Fruit fly (Drosophila melanogaster) whole organism, embryonic: ENCODE data around the gene CG34135.

Experiments
- Aef1 ChIP-seq: fragments of 200-800 bp; sonication (Bioruptor generic); IDR thresholded peaks from 3 replicates; pipeline ENCODE4 v1.3.6; 2022; ENCODE audit warnings: missing biosample characterization, missing genetic modification characterization
- Atf3 ChIP-seq: fragments of 200-800 bp; sonication (Bioruptor generic); optimal IDR thresholded peaks from 3 replicates; lab custom pipeline; 2016; ENCODE audit warnings: missing biosample characterization, missing genetic modification characterization
- Awh ChIP-seq: fragments of 200-800 bp; sonication (Bioruptor generic); IDR thresholded peaks from 2 replicates; pipeline ENCODE4, ENCODE4 v1.3.6; 2022; ENCODE audit warnings: missing biosample characterization, missing genetic modification characterization
- B-H2 ChIP-seq: fragments of 200-800 bp; sonication (Bioruptor generic); optimal IDR thresholded peaks from 2 replicates; lab custom pipeline; 2018; ENCODE audit warnings: missing biosample characterization, mild to moderate bottlenecking, missing genetic modification characterization
- Blimp-1 ChIP-seq: fragments of 200-800 bp; sonication (Bioruptor generic); optimal IDR thresholded peaks from 3 replicates; lab custom pipeline; 2018; ENCODE audit warnings: missing biosample characterization, missing genetic modification characterization, mild to moderate bottlenecking, moderate library complexity, missing genetic modification reagents
- CG10321 ChIP-seq: fragments of 200-800 bp; sonication (Bioruptor generic); IDR thresholded peaks from 2 replicates; pipeline ENCODE4 v1.3.6; 2022; ENCODE audit warnings: missing biosample characterization, missing genetic modification characterization
- CG10543 ChIP-seq: fragments of 200-800 bp; sonication (Bioruptor generic); optimal IDR thresholded peaks from 3 replicates; lab custom pipeline; 2017; ENCODE audit warnings: missing biosample characterization, mild to moderate bottlenecking, missing genetic modification characterization, moderate library complexity
- CG11560 ChIP-seq: fragments of 200-800 bp; sonication (Bioruptor generic); IDR thresholded peaks from 3 replicates; pipeline ENCODE4 v1.3.6; 2022; ENCODE audit warnings: missing biosample characterization, missing genetic modification characterization
- CG15011 ChIP-seq: fragments of 200-800 bp; sonication (Bioruptor generic); optimal IDR thresholded peaks from 3 replicates; lab custom pipeline; 2018; ENCODE audit warnings: missing biosample characterization, mild to moderate bottlenecking, missing genetic modification characterization
- CG15073 ChIP-seq: fragments of 200-800 bp; sonication (Bioruptor generic); optimal IDR thresholded peaks from 2 replicates; lab custom pipeline; 2016; ENCODE audit warnings: missing biosample characterization, missing genetic modification characterization
- CG15696 ChIP-seq: fragments of 200-800 bp; sonication (Bioruptor generic); optimal IDR thresholded peaks from 2 replicates; lab custom pipeline; 2019; ENCODE audit warnings: missing biosample characterization, mild to moderate bottlenecking, missing genetic modification characterization, moderate library complexity
- CG1602 ChIP-seq: fragments of 200-800 bp; sonication (Bioruptor generic); optimal IDR thresholded peaks from 3 replicates; lab custom pipeline; 2016; ENCODE audit warnings: missing biosample characterization, missing genetic modification characterization
- CG1603 ChIP-seq: fragments of 200-800 bp; sonication (Bioruptor generic); optimal IDR thresholded peaks from 2 replicates; lab custom pipeline; 2019; ENCODE audit warnings: missing biosample characterization, mild to moderate bottlenecking, missing genetic modification characterization, moderate library complexity
- CG1647 ChIP-seq: fragments of 200-800 bp; sonication (Bioruptor generic); optimal IDR thresholded peaks from 3 replicates; lab custom pipeline; 2016; ENCODE audit warnings: missing biosample characterization, missing genetic modification characterization
- CG18619 ChIP-seq: fragments of 200-800 bp; sonication (Bioruptor generic); optimal IDR thresholded peaks from 3 replicates; lab custom pipeline; 2017; ENCODE audit warnings: missing biosample characterization, mild to moderate bottlenecking, missing genetic modification characterization
- CG32767 ChIP-seq: fragments of 200-800 bp; sonication (Bioruptor generic); IDR thresholded peaks from 2 replicates; pipeline ENCODE4 v1.3.6; 2022; ENCODE audit warnings: missing biosample characterization, missing genetic modification characterization
- CG33557 ChIP-seq: fragments of 200-800 bp; sonication (Bioruptor generic); optimal IDR thresholded peaks from 2 replicates; lab custom pipeline; 2019; ENCODE audit warnings: missing biosample characterization, mild to moderate bottlenecking, missing genetic modification characterization, moderate library complexity
- CG34224 ChIP-seq: fragments of 200-800 bp; sonication (Bioruptor generic); IDR thresholded peaks from 3 replicates; pipeline ENCODE4 v1.3.6; 2022; ENCODE audit warnings: missing biosample characterization, missing genetic modification characterization; ENCODE audit not compliant: partially characterized antibody
- CG3995 ChIP-seq: fragments of 200-800 bp; sonication (Bioruptor generic); optimal IDR thresholded peaks from 3 replicates; lab custom pipeline; 2016; ENCODE audit warnings: missing biosample characterization, missing genetic modification characterization
- CG4282 ChIP-seq: fragments of 200-800 bp; sonication (Bioruptor generic); optimal IDR thresholded peaks from 2 replicates; lab custom pipeline; 2016; ENCODE audit warnings: missing biosample characterization, missing genetic modification characterization
- CG4424 ChIP-seq: fragments of 200-800 bp; sonication (Bioruptor generic); optimal IDR thresholded peaks from 3 replicates; lab custom pipeline; 2016; ENCODE audit warnings: missing biosample characterization, missing genetic modification characterization
- CG6683 ChIP-seq: fragments of 200-800 bp; sonication (Bioruptor generic); optimal IDR thresholded peaks from 2 replicates; lab custom pipeline; 2017; ENCODE audit warnings: missing biosample characterization, mild to moderate bottlenecking, missing genetic modification characterization, missing genetic modification reagents
- CG8089 ChIP-seq: fragments of 200-800 bp; sonication (Bioruptor generic); optimal IDR thresholded peaks from 3 replicates; lab custom pipeline; 2016; ENCODE audit warnings: missing biosample characterization, missing genetic modification characterization
- CTCF ChIP-seq: fragments of 200-800 bp; sonication (Bioruptor generic); optimal IDR thresholded peaks from 2 replicates; lab custom pipeline; 2017; ENCODE audit warnings: missing biosample characterization, mild to moderate bottlenecking, missing genetic modification characterization, moderate library complexity
- D ChIP-seq, 2 experiments: fragments of 200-800 bp in 1 of 2; fragments of >200 bp in 1 of 2; sonication (Bioruptor generic) in 1 of 2; optimal IDR thresholded peaks; 2 replicates in 1 of 2; 3 replicates in 1 of 2; lab custom pipeline; 2017; ENCODE audit warnings: mild to moderate bottlenecking in 1 of 2, missing biosample characterization in 1 of 2, missing genetic modification characterization in 1 of 2, missing genetic modification reagents in 1 of 2
- Dbx ChIP-seq: fragments of 200-800 bp; sonication (Bioruptor generic); IDR thresholded peaks from 3 replicates; pipeline ENCODE4 v1.3.6; 2022; ENCODE audit warnings: missing biosample characterization, missing genetic modification characterization
- Deaf1 ChIP-seq: fragments of 200-800 bp; optimal IDR thresholded peaks from 3 replicates; lab custom pipeline; 2019; ENCODE audit warnings: missing biosample characterization, mild to moderate bottlenecking, missing genetic modification characterization, moderate library complexity
- Hmx ChIP-seq: fragments of 200-800 bp; sonication (Bioruptor generic); optimal IDR thresholded peaks from 2 replicates; lab custom pipeline; 2016; ENCODE audit warnings: missing biosample characterization, missing genetic modification characterization
- MTF-1 ChIP-seq: fragments of 200-800 bp; sonication (Bioruptor generic); optimal IDR thresholded peaks from 2 replicates; lab custom pipeline; 2018; ENCODE audit warnings: missing biosample characterization, mild to moderate bottlenecking, missing genetic modification characterization, borderline replicate concordance
- Mrtf ChIP-seq: fragments of 200-800 bp; sonication (Bioruptor generic); IDR thresholded peaks from 3 replicates; pipeline ENCODE4 v1.3.6; 2022; ENCODE audit warnings: missing biosample characterization, missing genetic modification characterization
- NC2β ChIP-seq: fragments of 200-800 bp; sonication (Bioruptor generic); optimal IDR thresholded peaks from 2 replicates; lab custom pipeline; 2016; ENCODE audit warnings: missing biosample characterization, missing genetic modification characterization
- NK7.1 ChIP-seq: fragments of 200-800 bp; sonication (Bioruptor generic); optimal IDR thresholded peaks from 3 replicates; lab custom pipeline; 2016; ENCODE audit warnings: missing biosample characterization, missing genetic modification characterization
- Neu2 ChIP-seq: fragments of 200-800 bp; sonication (Bioruptor generic); optimal IDR thresholded peaks from 3 replicates; lab custom pipeline; 2016; ENCODE audit warnings: missing biosample characterization, missing genetic modification characterization, borderline replicate concordance
- Oli ChIP-seq: fragments of 200-800 bp; sonication (Bioruptor generic); optimal IDR thresholded peaks from 2 replicates; lab custom pipeline; 2018; ENCODE audit warnings: missing biosample characterization, mild to moderate bottlenecking, missing genetic modification characterization, moderate library complexity
- Sox100B ChIP-seq: fragments of 200-800 bp; sonication (Bioruptor generic); optimal IDR thresholded peaks from 3 replicates; lab custom pipeline; 2018; ENCODE audit warnings: missing biosample characterization, mild to moderate bottlenecking, missing genetic modification characterization
- Stat92E ChIP-seq, 3 experiments: fragments of >200 bp in 2 of 3; fragments of 200-800 bp in 1 of 3; sonication (Bioruptor generic) in 1 of 3; optimal IDR thresholded peaks; 2 replicates each; lab custom pipeline; 2017 to 2019; ENCODE audit warnings: missing biosample characterization in 3 of 3, missing genetic modification characterization in 3 of 3, mild to moderate bottlenecking in 1 of 3, moderate library complexity in 1 of 3
- TFAM ChIP-seq: fragments of 200-800 bp; sonication (Bioruptor generic); optimal IDR thresholded peaks from 2 replicates; lab custom pipeline; 2017; ENCODE audit warnings: missing biosample characterization, missing genetic modification characterization, inconsistent platforms
- bsh ChIP-seq, 2 experiments: fragments of 200-800 bp; sonication (Bioruptor generic); optimal IDR thresholded peaks; 2 replicates each; lab custom pipeline; 2017 to 2018; ENCODE audit warnings: mild to moderate bottlenecking in 2 of 2, missing biosample characterization in 2 of 2, missing genetic modification characterization in 2 of 2, moderate library complexity in 1 of 2
- chinmo ChIP-seq: fragments of 200-800 bp; sonication (Bioruptor generic); IDR thresholded peaks from 4 replicates; pipeline ENCODE4 v1.3.6; 2022; ENCODE audit warnings: missing biosample characterization, missing genetic modification characterization; ENCODE audit not compliant: partially characterized antibody
- chm ChIP-seq: fragments of 200-800 bp; sonication (Bioruptor generic); IDR thresholded peaks from 2 replicates; pipeline ENCODE4 v1.3.6; 2022; ENCODE audit warnings: missing biosample characterization, missing genetic modification characterization
- jing ChIP-seq: fragments of 200-800 bp; sonication (Bioruptor generic); optimal IDR thresholded peaks from 2 replicates; lab custom pipeline; 2018; ENCODE audit warnings: missing biosample characterization, mild to moderate bottlenecking, missing genetic modification characterization
- onecut ChIP-seq: fragments of 200-800 bp; sonication (Bioruptor generic); IDR thresholded peaks from 2 replicates; pipeline ENCODE4 v1.3.6; 2022; ENCODE audit warnings: missing biosample characterization, missing genetic modification characterization
- org-1 ChIP-seq: fragments of 200-800 bp; sonication (Bioruptor generic); optimal IDR thresholded peaks from 2 replicates; lab custom pipeline; 2017; ENCODE audit warnings: missing biosample characterization, missing genetic modification characterization
- rib ChIP-seq: fragments of 200-800 bp; sonication (Bioruptor generic); IDR thresholded peaks from 2 replicates; pipeline ENCODE4 v1.3.6; 2022; ENCODE audit warnings: missing biosample characterization, missing genetic modification characterization
- row ChIP-seq: fragments of 200-800 bp; sonication (Bioruptor generic); IDR thresholded peaks from 3 replicates; pipeline ENCODE4 v1.3.6; 2022; ENCODE audit warnings: missing biosample characterization, missing genetic modification characterization
- run ChIP-seq: fragments of 200-800 bp; sonication (Bioruptor generic); optimal IDR thresholded peaks from 3 replicates; lab custom pipeline; 2018; ENCODE audit warnings: missing biosample characterization, mild to moderate bottlenecking, missing genetic modification characterization
- shn ChIP-seq: fragments of 200-800 bp; sonication (Bioruptor generic); optimal IDR thresholded peaks from 3 replicates; lab custom pipeline; 2016; ENCODE audit warnings: missing biosample characterization, missing genetic modification characterization
- sima ChIP-seq: fragments of 200-800 bp; sonication (Bioruptor generic); optimal IDR thresholded peaks from 2 replicates; lab custom pipeline; 2016; ENCODE audit warnings: missing biosample characterization, missing genetic modification characterization
- sob ChIP-seq: fragments of 200-800 bp; sonication (Bioruptor generic); IDR thresholded peaks from 2 replicates; pipeline ENCODE4 v1.3.6; 2022; ENCODE audit warnings: missing biosample characterization, missing genetic modification characterization
- tio ChIP-seq: fragments of 200-800 bp; sonication (Bioruptor generic); optimal IDR thresholded peaks from 2 replicates; lab custom pipeline; 2017; ENCODE audit warnings: missing biosample characterization, missing genetic modification characterization, inconsistent platforms
- wek ChIP-seq: fragments of 200-800 bp; sonication (Bioruptor generic); optimal IDR thresholded peaks from 3 replicates; lab custom pipeline; 2018; ENCODE audit warnings: missing biosample characterization, mild to moderate bottlenecking, missing genetic modification characterization, moderate library complexity

The CG34135 gene

DNA sequence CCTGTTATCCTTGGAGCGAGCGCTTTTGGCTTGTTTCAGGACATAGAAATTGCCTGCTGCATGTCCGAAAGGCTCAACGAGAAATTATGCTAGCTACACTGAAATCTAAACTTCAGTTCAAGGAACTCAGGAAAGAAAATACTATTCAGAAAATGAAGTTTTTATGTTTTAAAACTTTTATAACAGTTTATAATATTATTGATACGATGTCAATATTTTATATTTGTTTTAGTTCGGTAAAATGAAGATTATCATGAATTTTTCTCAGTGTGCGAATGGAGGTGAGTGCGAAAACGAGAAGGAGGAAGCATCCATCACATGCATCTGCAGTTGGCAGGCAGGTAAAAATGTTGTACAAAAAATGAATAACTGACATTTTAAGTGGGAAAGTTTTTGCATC is 21.6 kb downstream of the CG34135 start (continued):
- TF ChIP-seq NK7.1 (GFP tag; lab: Kevin White, UChicago) (peak; percentile 23), Dbx (GFP tag; lab: Robert Waterston, UW) (no peak), Awh (GFP tag; lab: Robert Waterston, UW) (peak; percentile 45; the same call in 1 of the 2 replicates), shn (GFP tag; lab: Kevin White, UChicago) (no peak), CG6683 (no peak), CG34224 (no peak), run (tag; lab: Kevin White, UChicago) (peak; percentile 38), Hmx (GFP tag; lab: Kevin White, UChicago) (no peak), CG4282 (no peak), Sox100B (GFP tag; lab: Kevin White, UChicago) (peak; percentile 68), Neu2 (GFP tag; lab: Kevin White, UChicago) (no peak), CG32767 (GFP tag; lab: Robert Waterston, UW) (no peak), CG33557 (GFP tag; lab: Kevin White, UChicago) (no peak), TFAM (GFP tag; lab: Kevin White, UChicago) (no peak), CG1603 (peak; percentile 35), CG15011 (peak; percentile 14), CG1647 (GFP tag; lab: Kevin White, UChicago) (peak; percentile 23), Atf3 (GFP tag; lab: Kevin White, UChicago) (no peak), Deaf1 (tag; lab: Kevin White, UChicago) (peak; percentile 27), chinmo (no peak), CG1602 (peak; percentile 45), CG3995 (GFP tag; lab: Kevin White, UChicago) (no peak), D (optimal IDR thresholded peaks at IDR 0.05; lab: Kevin White, UChicago) (no peak), D (GFP tag; optimal IDR thresholded peaks at IDR 0.05; lab: Kevin White, UChicago) (peak; percentile 38), chm (no peak), sima (GFP tag; lab: Kevin White, UChicago) (no peak), sob (GFP tag; lab: Robert Waterston, UW) (peak; percentile 55; the same call in 1 of the 2 replicates), B-H2 (GFP tag; lab: Kevin White, UChicago) (no peak), Mrtf (GFP tag; lab: Robert Waterston, UW) (no peak), Stat92E (GFP tag; optimal IDR thresholded peaks at IDR 0.05; lab: Kevin White, UChicago) (no peak), MTF-1 (peak; percentile 47), CG15073 (GFP tag; lab: Kevin White, UChicago) (no peak), NC2β (GFP tag; lab: Kevin White, UChicago) (peak; percentile 14), jing (peak; percentile 6), org-1 (GFP tag; lab: Kevin White, UChicago) (peak; percentile 49), Blimp-1 (GFP tag; lab: Kevin White, UChicago) (peak; percentile 74), onecut (GFP tag; lab: Robert Waterston, UW) (peak; percentile 80; the same call in 1 of the 2 replicates), CG11560 (tag; lab: Robert Waterston, UW) (no peak), rib (no peak), Aef1 (GFP tag; lab: Robert Waterston, UW) (no peak), CG15696 (tag; lab: Kevin White, UChicago) (peak; percentile 54), wek (no peak), CG4424 (GFP tag; lab: Kevin White, UChicago) (peak; percentile 59), CTCF (GFP tag; lab: Kevin White, UChicago) (no peak), tio (GFP tag; lab: Kevin White, UChicago) (peak; percentile 44), CG18619 (GFP tag; lab: Kevin White, UChicago) (peak; percentile 20), CG10543 (no peak), row (peak; percentile 69), bsh (GFP tag; optimal IDR thresholded peaks at IDR 0.05; lab: Kevin White, UChicago) (peak in 1 of 2 experiments; percentile 75), CG8089 (GFP tag; lab: Kevin White, UChicago) (no peak), CG10321 (GFP tag; lab: Robert Waterston, UW) (0 out of 2 replicates have a peak, but pooled peaks have one; percentile 21), Oli (tag; lab: Kevin White, UChicago) (peak; percentile 66)
